Fruit fly (Drosophila melanogaster) whole organism, embryonic: Measurements from ENCODE around the gene Vha68-1.

Experiments
- Abd-B ChIP-seq: fragments of 200-800 bp; sonication (Bioruptor generic); optimal IDR thresholded peaks from 2 replicates; lab custom pipeline; 2018; ENCODE audit warnings: missing biosample characterization, mild to moderate bottlenecking, missing genetic modification characterization, moderate library complexity
- B-H1 ChIP-seq: fragments of 200-800 bp; sonication (Bioruptor generic); IDR thresholded peaks from 3 replicates; pipeline ENCODE4 v1.3.6; 2022; ENCODE audit warnings: missing biosample characterization, missing genetic modification characterization
- Blimp-1 ChIP-seq: fragments of 200-800 bp; sonication (Bioruptor generic); optimal IDR thresholded peaks from 3 replicates; lab custom pipeline; 2018; ENCODE audit warnings: missing biosample characterization, missing genetic modification characterization, mild to moderate bottlenecking, moderate library complexity, missing genetic modification reagents
- CG11093 ChIP-seq: fragments of 200-800 bp; sonication (Bioruptor generic); IDR thresholded peaks from 3 replicates; pipeline ENCODE4 v1.3.6; 2022; ENCODE audit warnings: missing biosample characterization, missing genetic modification characterization
- CG11695 ChIP-seq: fragments of 200-800 bp; sonication (Bioruptor generic); IDR thresholded peaks from 3 replicates; pipeline ENCODE4 v1.3.6; 2022; ENCODE audit warnings: missing biosample characterization, missing genetic modification characterization
- CG13287 ChIP-seq: fragments of 200-800 bp; sonication (Bioruptor generic); IDR thresholded peaks from 2 replicates; pipeline ENCODE4 v1.3.6; 2022; ENCODE audit warnings: missing biosample characterization, missing genetic modification characterization; ENCODE audit not compliant: partially characterized antibody
- CG13624 ChIP-seq: fragments of 200-800 bp; sonication (Bioruptor generic); optimal IDR thresholded peaks from 2 replicates; lab custom pipeline; 2016; ENCODE audit warnings: missing biosample characterization, missing genetic modification characterization
- CG13894 ChIP-seq: fragments of 200-800 bp; sonication (Bioruptor generic); optimal IDR thresholded peaks from 3 replicates; lab custom pipeline; 2018; ENCODE audit warnings: missing biosample characterization, mild to moderate bottlenecking, missing genetic modification characterization, moderate library complexity
- CG14710 ChIP-seq: fragments of 200-800 bp; sonication (Bioruptor generic); optimal IDR thresholded peaks from 3 replicates; lab custom pipeline; 2019; ENCODE audit warnings: missing biosample characterization, mild to moderate bottlenecking, missing genetic modification characterization, moderate library complexity
- CG15073 ChIP-seq: fragments of 200-800 bp; sonication (Bioruptor generic); optimal IDR thresholded peaks from 2 replicates; lab custom pipeline; 2016; ENCODE audit warnings: missing biosample characterization, missing genetic modification characterization
- CG17328 ChIP-seq: fragments of 200-800 bp; sonication (Bioruptor generic); IDR thresholded peaks from 2 replicates; pipeline ENCODE4 v1.3.6; 2022; ENCODE audit warnings: missing biosample characterization, missing genetic modification characterization
- CG18619 ChIP-seq: fragments of 200-800 bp; sonication (Bioruptor generic); optimal IDR thresholded peaks from 3 replicates; lab custom pipeline; 2017; ENCODE audit warnings: missing biosample characterization, mild to moderate bottlenecking, missing genetic modification characterization
- CG34224 ChIP-seq: fragments of 200-800 bp; sonication (Bioruptor generic); IDR thresholded peaks from 3 replicates; pipeline ENCODE4 v1.3.6; 2022; ENCODE audit warnings: missing biosample characterization, missing genetic modification characterization; ENCODE audit not compliant: partially characterized antibody
- CG3726 ChIP-seq: fragments of 200-800 bp; sonication (Bioruptor generic); IDR thresholded peaks from 3 replicates; pipeline ENCODE4, ENCODE4 v1.3.6; 2022; ENCODE audit warnings: missing biosample characterization, missing genetic modification characterization
- CG4282 ChIP-seq: fragments of 200-800 bp; sonication (Bioruptor generic); optimal IDR thresholded peaks from 2 replicates; lab custom pipeline; 2016; ENCODE audit warnings: missing biosample characterization, missing genetic modification characterization
- CG4404 ChIP-seq: fragments of 200-800 bp; sonication (Bioruptor generic); IDR thresholded peaks from 2 replicates; pipeline ENCODE4 v1.3.6; 2022; ENCODE audit warnings: missing biosample characterization, missing genetic modification characterization
- CG8359 ChIP-seq: fragments of 200-800 bp; sonication (Bioruptor generic); optimal IDR thresholded peaks from 2 replicates; lab custom pipeline; 2017; ENCODE audit warnings: missing biosample characterization, mild to moderate bottlenecking, missing genetic modification characterization, borderline replicate concordance
- CG8765 ChIP-seq: fragments of 200-800 bp; sonication (Bioruptor generic); IDR thresholded peaks from 2 replicates; pipeline ENCODE4 v1.3.6; 2022; ENCODE audit warnings: missing biosample characterization, missing genetic modification characterization
- CHES-1-like ChIP-seq: fragments of 200-800 bp; sonication (Bioruptor generic); optimal IDR thresholded peaks from 2 replicates; lab custom pipeline; 2016; ENCODE audit warnings: missing biosample characterization, missing genetic modification characterization
- Chrac-16 ChIP-seq: fragments of 200-800 bp; sonication (Bioruptor generic); optimal IDR thresholded peaks from 3 replicates; lab custom pipeline; 2016; ENCODE audit warnings: missing biosample characterization, missing genetic modification characterization
- Dref ChIP-seq: fragments of 200-800 bp; sonication (Bioruptor generic); IDR thresholded peaks from 2 replicates; pipeline ENCODE4 v1.3.6; 2022; ENCODE audit warnings: missing biosample characterization, missing genetic modification characterization
- H15 ChIP-seq: fragments of 200-800 bp; sonication (Bioruptor generic); IDR thresholded peaks from 3 replicates; pipeline ENCODE4 v1.3.6; 2022; ENCODE audit warnings: missing biosample characterization, missing genetic modification characterization
- Jarid2 ChIP-seq: fragments of 200-800 bp; sonication (Bioruptor generic); optimal IDR thresholded peaks from 3 replicates; lab custom pipeline; 2017; ENCODE audit warnings: mild to moderate bottlenecking, missing biosample characterization, missing genetic modification reagents, missing genetic modification characterization
- Myb ChIP-seq: fragments of 200-800 bp; sonication (Bioruptor generic); optimal IDR thresholded peaks from 2 replicates; lab custom pipeline; 2016; ENCODE audit warnings: missing biosample characterization, missing genetic modification characterization
- NfI ChIP-seq: fragments of 200-800 bp; sonication (Bioruptor generic); optimal IDR thresholded peaks from 3 replicates; lab custom pipeline; 2018; ENCODE audit warnings: missing biosample characterization, mild to moderate bottlenecking, missing genetic modification characterization, moderate library complexity
- Sox102F ChIP-seq: fragments of 200-800 bp; sonication (Bioruptor generic); optimal IDR thresholded peaks from 2 replicates; lab custom pipeline; 2018; ENCODE audit warnings: missing biosample characterization, mild to moderate bottlenecking, missing genetic modification characterization, moderate library complexity
- Xbp1 ChIP-seq: fragments of 200-800 bp; sonication (Bioruptor generic); optimal IDR thresholded peaks from 3 replicates; lab custom pipeline; 2016; ENCODE audit warnings: missing biosample characterization, mild to moderate bottlenecking, missing genetic modification characterization
- bigmax ChIP-seq: fragments of 200-800 bp; sonication (Bioruptor generic); optimal IDR thresholded peaks from 2 replicates; lab custom pipeline; 2018; ENCODE audit warnings: missing biosample characterization, mild to moderate bottlenecking, missing genetic modification characterization
- chinmo ChIP-seq: fragments of 200-800 bp; sonication (Bioruptor generic); IDR thresholded peaks from 4 replicates; pipeline ENCODE4 v1.3.6; 2022; ENCODE audit warnings: missing biosample characterization, missing genetic modification characterization; ENCODE audit not compliant: partially characterized antibody
- cwo ChIP-seq: fragments of 200-800 bp; sonication (Bioruptor generic); optimal IDR thresholded peaks from 3 replicates; lab custom pipeline; 2017; ENCODE audit warnings: missing biosample characterization, missing genetic modification characterization, mild to moderate bottlenecking, moderate library complexity, missing genetic modification reagents
- dm ChIP-seq: fragments of 200-800 bp; sonication (Bioruptor generic); optimal IDR thresholded peaks from 3 replicates; lab custom pipeline; 2016; ENCODE audit warnings: missing biosample characterization, missing genetic modification characterization
- dmrt11E ChIP-seq: fragments of 200-800 bp; sonication (Bioruptor generic); optimal IDR thresholded peaks from 3 replicates; lab custom pipeline; 2018; ENCODE audit warnings: missing biosample characterization, mild to moderate bottlenecking, missing genetic modification characterization, moderate library complexity
- grn ChIP-seq: fragments of 200-800 bp; sonication (Bioruptor generic); optimal IDR thresholded peaks from 3 replicates; lab custom pipeline; 2017; ENCODE audit warnings: missing biosample characterization, missing genetic modification characterization
- her ChIP-seq: fragments of 200-800 bp; sonication (Bioruptor generic); optimal IDR thresholded peaks from 2 replicates; lab custom pipeline; 2016; ENCODE audit warnings: missing biosample characterization, missing genetic modification characterization
- jigr1 ChIP-seq: fragments of 200-800 bp; sonication (Bioruptor generic); IDR thresholded peaks from 3 replicates; pipeline ENCODE4 v1.3.6; 2022; ENCODE audit warnings: missing biosample characterization, missing genetic modification characterization
- nau ChIP-seq: fragments of 200-800 bp; sonication (Bioruptor generic); optimal IDR thresholded peaks from 3 replicates; lab custom pipeline; 2017; ENCODE audit warnings: missing biosample characterization, mild to moderate bottlenecking, missing genetic modification characterization, missing genetic modification reagents
- nom ChIP-seq: fragments of 200-800 bp; sonication (Bioruptor generic); optimal IDR thresholded peaks from 2 replicates; lab custom pipeline; 2017; ENCODE audit warnings: missing biosample characterization, missing genetic modification characterization, mild to moderate bottlenecking, moderate library complexity, missing genetic modification reagents
- pfk ChIP-seq: fragments of 200-800 bp; sonication (Bioruptor generic); optimal IDR thresholded peaks from 2 replicates; lab custom pipeline; 2018; ENCODE audit warnings: missing biosample characterization, mild to moderate bottlenecking, missing genetic modification characterization, moderate library complexity
- prd ChIP-seq, 3 experiments: fragments of >200 bp in 2 of 3; fragments of 200-800 bp in 1 of 3; sonication (Bioruptor generic) in 1 of 3; optimal IDR thresholded peaks in 2 of 3; IDR thresholded peaks in 1 of 3; 2 replicates in 2 of 3; 3 replicates in 1 of 3; pipeline versions ENCODE4 v1.3.6 to Lab custom; 2017 to 2022; ENCODE audit warnings: missing biosample characterization in 1 of 3, missing genetic modification characterization in 1 of 3
- sc ChIP-seq, 3 experiments: fragments of >200 bp in 2 of 3; fragments of 200-800 bp in 1 of 3; sonication (Bioruptor generic) in 1 of 3; optimal IDR thresholded peaks; 2 replicates in 2 of 3; 3 replicates in 1 of 3; lab custom pipeline; 2017; ENCODE audit warnings: mild to moderate bottlenecking in 1 of 3, missing biosample characterization in 1 of 3, missing genetic modification characterization in 1 of 3, missing genetic modification reagents in 1 of 3
- sens-2 ChIP-seq: fragments of 200-800 bp; sonication (Bioruptor generic); IDR thresholded peaks from 2 replicates; pipeline ENCODE4 v1.3.6; 2022; ENCODE audit warnings: missing biosample characterization, missing genetic modification characterization
- seq ChIP-seq: fragments of 200-800 bp; sonication (Bioruptor generic); IDR thresholded peaks from 2 replicates; pipeline ENCODE4 v1.3.6; 2022; ENCODE audit warnings: missing biosample characterization, missing genetic modification characterization
- shn ChIP-seq: fragments of 200-800 bp; sonication (Bioruptor generic); optimal IDR thresholded peaks from 3 replicates; lab custom pipeline; 2016; ENCODE audit warnings: missing biosample characterization, missing genetic modification characterization
- slp2 ChIP-seq: fragments of 200-800 bp; sonication (Bioruptor generic); optimal IDR thresholded peaks from 2 replicates; lab custom pipeline; 2016; ENCODE audit warnings: missing biosample characterization, missing genetic modification characterization
- tll ChIP-seq, 2 experiments: fragments of 200-800 bp in 1 of 2; fragments of >200 bp in 1 of 2; sonication (Bioruptor generic) in 1 of 2; optimal IDR thresholded peaks; 2 replicates each; lab custom pipeline; 2017 to 2019; ENCODE audit warnings: missing biosample characterization in 2 of 2, missing genetic modification characterization in 2 of 2, mild to moderate bottlenecking in 1 of 2, moderate library complexity in 1 of 2
- zen ChIP-seq: fragments of 200-800 bp; sonication (Bioruptor generic); optimal IDR thresholded peaks from 3 replicates; lab custom pipeline; 2018; ENCODE audit warnings: missing biosample characterization, mild to moderate bottlenecking, missing genetic modification characterization, moderate library complexity

Gene Vha68-1

dm6 chr2L:13004059-13004870 lies at the start of gene Vha68-1, which contains the start of gene mTor:
Gene Vha68-1 (minus strand): TSS chr2L:13004107.
Gene mTor (plus strand): TSS chr2L:13004480.
- TF ChIP-seq B-H1 (GFP tag; lab: Robert Waterston, UW): peak; percentile 68
- peak; percentile 63; the same call in 1 of the 2 replicates for TF ChIP-seq CG8765
- peak; percentile 57; the same call in 1 of the 3 replicates for TF ChIP-seq CG11093
- TF ChIP-seq Jarid2 (GFP tag; lab: Kevin White, UChicago): no peak
- TF ChIP-seq chinmo (GFP tag; lab: Robert Waterston, UW): 0 out of 4 replicates have a peak, but pooled peaks have one; percentile 65
- TF ChIP-seq Abd-B (GFP tag; lab: Kevin White, UChicago): peak; percentile 90
- TF ChIP-seq CG13287 (GFP tag; lab: Robert Waterston, UW): peak; percentile 78
- TF ChIP-seq tll (GFP tag; optimal IDR thresholded peaks at IDR 0.05; lab: Kevin White, UChicago): no peak
- no peak for TF ChIP-seq prd (optimal IDR thresholded peaks at IDR 0.05; lab: Kevin White, UChicago)
- TF ChIP-seq prd (GFP tag; IDR thresholded peaks at IDR 0.05; lab: Robert Waterston, UW): peak; percentile 87
- peak; percentile 68; the same call in 2 of the 3 replicates for TF ChIP-seq CG11695 (GFP tag; lab: Robert Waterston, UW)
- peak; percentile 82 for TF ChIP-seq zen
- TF ChIP-seq slp2 (GFP tag; lab: Kevin White, UChicago): peak; percentile 78
- TF ChIP-seq nau (GFP tag; lab: Kevin White, UChicago): no peak
- no peak for TF ChIP-seq CG13894
- peak; percentile 73; the same call in 2 of the 3 replicates for TF ChIP-seq H15
- no peak for TF ChIP-seq CG15073 (GFP tag; lab: Kevin White, UChicago)
- TF ChIP-seq pfk (GFP tag; lab: Kevin White, UChicago): peak; percentile 36
- peak; percentile 81 for TF ChIP-seq CG4404 (GFP tag; lab: Robert Waterston, UW)
- no peak for TF ChIP-seq Blimp-1 (GFP tag; lab: Kevin White, UChicago)
- peak; percentile 71 for TF ChIP-seq CG34224 (GFP tag; lab: Robert Waterston, UW)
- TF ChIP-seq sens-2: peak; percentile 22; the same call in 1 of the 2 replicates
- TF ChIP-seq nom (GFP tag; lab: Kevin White, UChicago): no peak
- peak; percentile 41 for TF ChIP-seq dm (GFP tag; lab: Kevin White, UChicago)
- no peak for TF ChIP-seq cwo (GFP tag; lab: Kevin White, UChicago)
- peak; percentile 75 for TF ChIP-seq dmrt11E (tag; lab: Kevin White, UChicago)
- TF ChIP-seq Xbp1 (GFP tag; lab: Kevin White, UChicago): peak; percentile 82
- no peak for TF ChIP-seq grn (GFP tag; lab: Kevin White, UChicago)
- peak; percentile 61 for TF ChIP-seq CHES-1-like (GFP tag; lab: Kevin White, UChicago)
- TF ChIP-seq CG4282 (GFP tag; lab: Kevin White, UChicago): peak; percentile 33
- 0 out of 2 replicates have a peak, but pooled peaks have one; percentile 45 for TF ChIP-seq seq (GFP tag; lab: Robert Waterston, UW)
- TF ChIP-seq CG8359 (GFP tag; lab: Kevin White, UChicago): no peak
- TF ChIP-seq bigmax: peak; percentile 52
- peak; percentile 88 for TF ChIP-seq CG14710 (tag; lab: Kevin White, UChicago)
- peak; percentile 81 for TF ChIP-seq Chrac-16 (GFP tag; lab: Kevin White, UChicago)
- TF ChIP-seq CG18619: peak; percentile 77
- TF ChIP-seq Myb: peak; percentile 80
- no peak for TF ChIP-seq CG13624
- TF ChIP-seq Sox102F (GFP tag; lab: Kevin White, UChicago): no peak
- TF ChIP-seq CG17328 (GFP tag; lab: Robert Waterston, UW): peak; percentile 68
- TF ChIP-seq Dref (GFP tag; lab: Robert Waterston, UW): peak; percentile 86
- peak; percentile 78 for TF ChIP-seq shn (GFP tag; lab: Kevin White, UChicago)
- peak; percentile 46; the same call in 1 of the 3 replicates for TF ChIP-seq CG3726 (GFP tag; lab: Robert Waterston, UW)
- peak; percentile 84 for TF ChIP-seq NfI (GFP tag; lab: Kevin White, UChicago)
- peak; percentile 85 for TF ChIP-seq jigr1 (GFP tag; lab: Robert Waterston, UW)
- peak; percentile 19 for TF ChIP-seq her (GFP tag; lab: Kevin White, UChicago)
- TF ChIP-seq sc (optimal IDR thresholded peaks at IDR 0.05; lab: Kevin White, UChicago): no peak
- peak; percentile 68 for TF ChIP-seq sc (GFP tag; optimal IDR thresholded peaks at IDR 0.05; lab: Kevin White, UChicago)
